Worm (Caenorhabditis elegans) whole organism, L4 larva: ENCODE results near the gene phlp-2.

ENCODE experiments used
- F10B5.3 ChIP-seq: sonication (generic microtip); optimal IDR thresholded peaks from 2 replicates; lab custom pipeline; 2016; ENCODE audit warnings: mild to moderate bottlenecking, missing genetic modification characterization, missing compliant biosample characterization
- F49E8.2 ChIP-seq: sonication (generic microtip); optimal IDR thresholded peaks from 2 replicates; lab custom pipeline; 2016; ENCODE audit warnings: missing compliant biosample characterization, mild to moderate bottlenecking, missing genetic modification characterization, borderline replicate concordance
- Y105C5A.15 ChIP-seq: fragments of 200-800 bp; sonication (Bioruptor generic); IDR thresholded peaks from 2 replicates; pipeline ENCODE4 v1.3.6; 2022; ENCODE audit warnings: missing genetic modification characterization, missing compliant biosample characterization
- aha-1 ChIP-seq: fragments of 150-350 bp; peaks from one replicate; lab custom pipeline; 2014; ENCODE audit warnings: missing biosample characterization, missing genetic modification characterization
- attf-4 ChIP-seq: sonication (generic microtip); optimal IDR thresholded peaks from 3 replicates; lab custom pipeline; 2017; ENCODE audit warnings: missing biosample characterization, missing genetic modification characterization
- cey-2 ChIP-seq: sonication (generic microtip); optimal IDR thresholded peaks from 3 replicates; lab custom pipeline; 2017; ENCODE audit warnings: missing genetic modification characterization, mild to moderate bottlenecking, missing compliant biosample characterization, antibody characterized with exemption, borderline replicate concordance; ENCODE audit not compliant: insufficient read depth
- egl-43 ChIP-seq: fragments of 200-800 bp; sonication (Bioruptor generic); IDR thresholded peaks from 2 replicates; pipeline ENCODE4 v1.3.6; 2022; ENCODE audit warnings: missing genetic modification reagents, missing genetic modification characterization, missing compliant biosample characterization
- hmg-1.1 ChIP-seq: fragments of 200-800 bp; sonication (Bioruptor generic); IDR thresholded peaks from 2 replicates; pipeline ENCODE4 v1.3.6; 2022; ENCODE audit warnings: missing genetic modification reagents, missing genetic modification characterization, missing compliant biosample characterization
- mxl-2 ChIP-seq: fragments of 200-800 bp; sonication (Bioruptor generic); conservative IDR thresholded peaks from 2 replicates; pipeline ENCODE4 v1.3.6; 2022; ENCODE audit warnings: missing genetic modification reagents, missing genetic modification characterization, missing compliant biosample characterization
- mxl-3 ChIP-seq: fragments of 200-800 bp; sonication (Bioruptor generic); optimal IDR thresholded peaks from 2 replicates; lab custom pipeline; 2018; ENCODE audit warnings: mild to moderate bottlenecking, missing genetic modification characterization, missing compliant biosample characterization
- set-16 ChIP-seq: fragments of 200-800 bp; sonication (Bioruptor generic); IDR thresholded peaks from 2 replicates; pipeline ENCODE4 v1.3.6; 2022; ENCODE audit warnings: missing genetic modification reagents, missing genetic modification characterization, missing compliant biosample characterization
- snpc-1.2 ChIP-seq: fragments of 200-800 bp; sonication (Bioruptor generic); IDR thresholded peaks from 2 replicates; pipeline ENCODE4 v1.3.6; 2022; ENCODE audit warnings: missing genetic modification reagents, missing genetic modification characterization, missing compliant biosample characterization
- ztf-11 ChIP-seq: fragments of 150-350 bp; optimal IDR thresholded peaks from 2 replicates; lab custom pipeline; 2014; ENCODE audit warnings: missing biosample characterization, missing genetic modification characterization

The phlp-2 gene

DNA sequence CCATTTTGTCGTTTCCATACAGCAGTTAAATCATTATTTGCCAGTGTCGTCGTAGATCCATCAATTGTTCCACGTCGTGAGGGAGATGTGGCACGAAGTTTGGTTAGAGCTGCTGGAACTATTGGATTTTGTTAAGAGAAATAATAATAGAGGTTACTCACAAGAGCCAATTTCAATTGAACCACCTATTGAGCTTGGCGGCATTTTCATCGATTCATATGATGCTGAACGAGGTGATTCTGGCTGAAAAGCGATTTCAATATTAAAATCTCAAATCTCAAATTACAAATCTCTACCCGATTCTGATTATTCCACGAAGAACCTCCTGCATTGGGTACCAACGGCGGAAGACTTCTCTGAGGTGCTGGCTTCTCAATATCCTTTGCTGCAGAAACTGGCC is 48.6 kb downstream of the phlp-2 start:
- peak; percentile 95 for TF ChIP-seq aha-1
- no peak for TF ChIP-seq egl-43 (GFP tag; lab: Robert Waterston, UW)

DNA sequence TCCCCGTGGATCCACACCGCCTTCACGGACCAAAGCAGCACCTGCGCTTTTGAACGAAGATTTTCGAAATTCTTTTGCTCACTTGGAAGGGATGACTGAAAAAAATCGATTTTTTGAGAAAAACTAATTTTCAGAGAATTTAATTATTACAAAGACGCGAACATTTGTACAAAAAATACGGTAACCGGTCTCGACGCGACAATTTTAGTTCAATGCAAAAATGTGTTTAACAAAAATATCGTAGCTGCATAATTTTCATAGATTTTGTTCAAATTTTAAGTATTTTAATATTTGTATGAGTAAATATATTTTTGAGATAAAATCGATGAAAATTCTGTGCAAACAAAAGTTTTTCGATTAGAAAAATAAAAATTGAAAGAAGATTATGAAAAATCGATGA is 53.8 kb downstream of the phlp-2 start, which contains the start of gene T08A11.1:
TSS of gene T08A11.1 (minus strand) at position 101 of the 400 bp plus-strand sequence.
- TF ChIP-seq snpc-1.2 (no peak), mxl-3 (GFP tag; lab: Kevin White, UChicago) (no peak), F10B5.3 (tag; lab: Kevin White, UChicago) (no peak), mxl-2 (GFP tag; lab: Robert Waterston, UW) (no peak)

DNA sequence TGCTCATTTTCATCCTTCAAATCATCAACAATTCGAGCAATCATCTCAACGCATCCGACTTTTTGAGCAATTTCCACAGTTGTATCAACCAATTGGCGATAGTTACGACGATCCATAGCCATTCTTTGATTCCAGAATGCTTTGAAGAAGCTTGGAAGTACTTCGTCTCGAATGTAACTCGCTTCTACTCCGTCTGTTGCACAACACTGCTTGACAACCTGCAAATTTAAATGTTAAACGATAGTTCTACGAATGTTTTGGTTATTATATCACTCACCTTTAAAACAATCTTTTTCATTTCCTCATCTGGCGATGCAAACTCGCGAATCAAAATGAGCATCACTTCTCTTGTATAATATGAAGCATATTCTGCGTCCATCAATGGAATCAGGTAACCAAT is 56.6 kb downstream of the phlp-2 start:
- no peak for TF ChIP-seq set-16 (GFP tag; lab: Robert Waterston, UW)
- TF ChIP-seq aha-1, result peak; percentile 62
- no peak for TF ChIP-seq F49E8.2
- TF ChIP-seq Y105C5A.15 (GFP tag; lab: Robert Waterston, UW), result no peak
- TF ChIP-seq ztf-11 (tag; lab: Kevin White, UChicago), result no peak
- no peak for TF ChIP-seq hmg-1.1
- TF ChIP-seq cey-2 (tag; lab: Kevin White, UChicago), result no peak
- no peak for TF ChIP-seq attf-4
